Fruit fly (Drosophila melanogaster) whole organism, embryonic: ENCODE measurements around the gene sau.

ENCODE experiments used
- Antp ChIP-seq: fragments of 200-800 bp; sonication (Bioruptor generic); optimal IDR thresholded peaks from 3 replicates; lab custom pipeline; 2016; ENCODE audit warnings: missing biosample characterization, missing genetic modification characterization
- Asciz ChIP-seq: fragments of 200-800 bp; sonication (Bioruptor generic); optimal IDR thresholded peaks from 2 replicates; lab custom pipeline; 2017; ENCODE audit warnings: missing biosample characterization, mild to moderate bottlenecking, missing genetic modification characterization, missing genetic modification reagents
- CG1024 ChIP-seq: fragments of 200-800 bp; sonication (Bioruptor generic); IDR thresholded peaks from 2 replicates; pipeline ENCODE4 v1.3.6; 2022; ENCODE audit warnings: missing biosample characterization, missing genetic modification characterization
- CG11247 ChIP-seq: fragments of 200-800 bp; sonication (Bioruptor generic); IDR thresholded peaks from 2 replicates; pipeline ENCODE4 v1.3.6; 2022; ENCODE audit warnings: missing biosample characterization, missing genetic modification characterization
- CG12391 ChIP-seq: fragments of 200-800 bp; sonication (Bioruptor generic); optimal IDR thresholded peaks from 3 replicates; lab custom pipeline; 2018; ENCODE audit warnings: missing biosample characterization, mild to moderate bottlenecking, missing genetic modification characterization, moderate library complexity
- CG12942 ChIP-seq: fragments of 200-800 bp; sonication (Bioruptor generic); optimal IDR thresholded peaks from 3 replicates; lab custom pipeline; 2016; ENCODE audit warnings: missing biosample characterization, missing genetic modification characterization
- CG13624 ChIP-seq: fragments of 200-800 bp; sonication (Bioruptor generic); optimal IDR thresholded peaks from 2 replicates; lab custom pipeline; 2016; ENCODE audit warnings: missing biosample characterization, missing genetic modification characterization
- CG13894 ChIP-seq: fragments of 200-800 bp; sonication (Bioruptor generic); optimal IDR thresholded peaks from 3 replicates; lab custom pipeline; 2018; ENCODE audit warnings: missing biosample characterization, mild to moderate bottlenecking, missing genetic modification characterization, moderate library complexity
- CG15269 ChIP-seq: fragments of 200-800 bp; sonication (Bioruptor generic); optimal IDR thresholded peaks from 2 replicates; lab custom pipeline; 2018; ENCODE audit warnings: missing biosample characterization, mild to moderate bottlenecking, missing genetic modification characterization, moderate library complexity
- CG15601 ChIP-seq: fragments of 200-800 bp; sonication (Bioruptor generic); optimal IDR thresholded peaks from 3 replicates; lab custom pipeline; 2019; ENCODE audit warnings: missing biosample characterization, mild to moderate bottlenecking, missing genetic modification characterization, moderate library complexity
- CG1647 ChIP-seq: fragments of 200-800 bp; sonication (Bioruptor generic); optimal IDR thresholded peaks from 3 replicates; lab custom pipeline; 2016; ENCODE audit warnings: missing biosample characterization, missing genetic modification characterization
- CG17186 ChIP-seq: fragments of 200-800 bp; sonication (Bioruptor generic); optimal IDR thresholded peaks from 3 replicates; lab custom pipeline; 2017; ENCODE audit warnings: missing biosample characterization, missing genetic modification reagents, missing genetic modification characterization
- CG1792 ChIP-seq: fragments of 200-800 bp; sonication (Bioruptor generic); optimal IDR thresholded peaks from 2 replicates; lab custom pipeline; 2016; ENCODE audit warnings: missing biosample characterization, missing genetic modification characterization
- CG2875 ChIP-seq: fragments of 200-800 bp; sonication (Bioruptor generic); optimal IDR thresholded peaks from 2 replicates; lab custom pipeline; 2017; ENCODE audit warnings: missing biosample characterization, mild to moderate bottlenecking, missing genetic modification characterization, missing genetic modification reagents
- CG3163 ChIP-seq: fragments of 200-800 bp; sonication (Bioruptor generic); optimal IDR thresholded peaks from 3 replicates; lab custom pipeline; 2016; ENCODE audit warnings: missing biosample characterization, missing genetic modification characterization
- CG6272 ChIP-seq: fragments of 200-800 bp; sonication (Bioruptor generic); IDR thresholded peaks from 2 replicates; pipeline ENCODE4 v1.3.6; 2022; ENCODE audit warnings: missing biosample characterization, missing genetic modification characterization
- CG7745 ChIP-seq: fragments of 200-800 bp; sonication (Bioruptor generic); optimal IDR thresholded peaks from 2 replicates; lab custom pipeline; 2018; ENCODE audit warnings: missing biosample characterization, mild to moderate bottlenecking, missing genetic modification characterization, moderate library complexity
- CG8359 ChIP-seq: fragments of 200-800 bp; sonication (Bioruptor generic); optimal IDR thresholded peaks from 2 replicates; lab custom pipeline; 2017; ENCODE audit warnings: missing biosample characterization, mild to moderate bottlenecking, missing genetic modification characterization, borderline replicate concordance
- CG9609 ChIP-seq: fragments of 200-800 bp; sonication (Bioruptor generic); optimal IDR thresholded peaks from 3 replicates; lab custom pipeline; 2016; ENCODE audit warnings: missing biosample characterization, missing genetic modification characterization
- CHES-1-like ChIP-seq: fragments of 200-800 bp; sonication (Bioruptor generic); optimal IDR thresholded peaks from 2 replicates; lab custom pipeline; 2016; ENCODE audit warnings: missing biosample characterization, missing genetic modification characterization
- Dbx ChIP-seq: fragments of 200-800 bp; sonication (Bioruptor generic); IDR thresholded peaks from 3 replicates; pipeline ENCODE4 v1.3.6; 2022; ENCODE audit warnings: missing biosample characterization, missing genetic modification characterization
- Fer3 ChIP-seq: fragments of 200-800 bp; sonication (Bioruptor generic); optimal IDR thresholded peaks from 2 replicates; lab custom pipeline; 2018; ENCODE audit warnings: missing biosample characterization, mild to moderate bottlenecking, missing genetic modification characterization, moderate library complexity
- HmgZ ChIP-seq: fragments of 200-800 bp; sonication (Bioruptor generic); optimal IDR thresholded peaks from 2 replicates; lab custom pipeline; 2018; ENCODE audit warnings: missing biosample characterization, mild to moderate bottlenecking, missing genetic modification characterization
- Hsf ChIP-seq: fragments of 200-800 bp; sonication (Bioruptor generic); optimal IDR thresholded peaks from 3 replicates; lab custom pipeline; 2016; ENCODE audit warnings: missing biosample characterization, missing genetic modification characterization
- MESR4 ChIP-seq: fragments of 200-800 bp; sonication (Bioruptor generic); optimal IDR thresholded peaks from 2 replicates; lab custom pipeline; 2018; ENCODE audit warnings: missing biosample characterization, mild to moderate bottlenecking, missing genetic modification characterization, moderate library complexity
- Mad ChIP-seq: fragments of 200-800 bp; sonication (Bioruptor generic); optimal IDR thresholded peaks from 2 replicates; lab custom pipeline; 2016; ENCODE audit warnings: missing biosample characterization, missing genetic modification characterization
- Mes4 ChIP-seq: fragments of 200-800 bp; sonication (Bioruptor generic); optimal IDR thresholded peaks from 2 replicates; lab custom pipeline; 2016; ENCODE audit warnings: missing biosample characterization, missing genetic modification characterization
- Poxn ChIP-seq: fragments of 200-800 bp; sonication (Bioruptor generic); IDR thresholded peaks from 2 replicates; pipeline ENCODE4 v1.3.6; 2022; ENCODE audit warnings: missing biosample characterization, missing genetic modification characterization
- Sox102F ChIP-seq: fragments of 200-800 bp; sonication (Bioruptor generic); optimal IDR thresholded peaks from 2 replicates; lab custom pipeline; 2018; ENCODE audit warnings: missing biosample characterization, mild to moderate bottlenecking, missing genetic modification characterization, moderate library complexity
- az2 ChIP-seq: fragments of 200-800 bp; sonication (Bioruptor generic); optimal IDR thresholded peaks from 3 replicates; lab custom pipeline; 2016; ENCODE audit warnings: missing biosample characterization, missing genetic modification characterization
- cg ChIP-seq: fragments of 200-800 bp; sonication (Bioruptor generic); optimal IDR thresholded peaks from 3 replicates; lab custom pipeline; 2019; ENCODE audit warnings: missing biosample characterization, mild to moderate bottlenecking, missing genetic modification characterization, moderate library complexity
- crol ChIP-seq: fragments of 200-800 bp; sonication (Bioruptor generic); IDR thresholded peaks from 2 replicates; pipeline ENCODE4 v1.3.6; 2022; ENCODE audit warnings: missing biosample characterization, missing genetic modification characterization
- ems ChIP-seq: fragments of 200-800 bp; sonication (Bioruptor generic); optimal IDR thresholded peaks from 3 replicates; lab custom pipeline; 2016; ENCODE audit warnings: missing biosample characterization, missing genetic modification characterization
- eve ChIP-seq, 2 experiments: fragments of >200 bp; optimal IDR thresholded peaks; 2 replicates each; lab custom pipeline; 2017; ENCODE audit warnings: missing biosample characterization in 2 of 2, missing genetic modification characterization in 2 of 2
- grau ChIP-seq: fragments of 200-800 bp; optimal IDR thresholded peaks from 3 replicates; lab custom pipeline; 2019; ENCODE audit warnings: missing biosample characterization, mild to moderate bottlenecking, missing genetic modification characterization, moderate library complexity
- kah ChIP-seq: fragments of 200-800 bp; sonication (Bioruptor generic); optimal IDR thresholded peaks from 2 replicates; lab custom pipeline; 2018; ENCODE audit warnings: missing biosample characterization, mild to moderate bottlenecking, missing genetic modification characterization
- klu ChIP-seq: fragments of 200-800 bp; sonication (Bioruptor generic); IDR thresholded peaks from 2 replicates; pipeline ENCODE4 v1.3.6; 2022; ENCODE audit warnings: missing biosample characterization, missing genetic modification characterization
- lab ChIP-seq: fragments of 200-800 bp; sonication (Bioruptor generic); optimal IDR thresholded peaks from 3 replicates; lab custom pipeline; 2017; ENCODE audit warnings: missing biosample characterization, missing genetic modification characterization, mild to moderate bottlenecking, moderate library complexity, missing genetic modification reagents
- mam ChIP-seq: fragments of 200-800 bp; sonication (Bioruptor generic); optimal IDR thresholded peaks from 3 replicates; lab custom pipeline; 2016; ENCODE audit warnings: missing biosample characterization, missing genetic modification characterization
- nerfin-2 ChIP-seq: fragments of 200-800 bp; sonication (Bioruptor generic); IDR thresholded peaks from 2 replicates; pipeline ENCODE4 v1.3.6; 2022; ENCODE audit warnings: missing biosample characterization, missing genetic modification characterization; ENCODE audit not compliant: partially characterized antibody
- org-1 ChIP-seq: fragments of 200-800 bp; sonication (Bioruptor generic); optimal IDR thresholded peaks from 2 replicates; lab custom pipeline; 2017; ENCODE audit warnings: missing biosample characterization, missing genetic modification characterization
- pan ChIP-seq, 4 experiments: fragments of >200 bp in 3 of 4; fragments of 200-800 bp in 1 of 4; sonication (Bioruptor generic) in 1 of 4; optimal IDR thresholded peaks in 3 of 4; IDR thresholded peaks in 1 of 4; 2 replicates each; pipeline versions ENCODE4 v1.3.6 to Lab custom; 2017 to 2022; ENCODE audit warnings: missing biosample characterization in 2 of 4, missing genetic modification characterization in 2 of 4, mixed read lengths in 1 of 4
- phol ChIP-seq: fragments of 200-800 bp; sonication (Bioruptor generic); optimal IDR thresholded peaks from 3 replicates; lab custom pipeline; 2018; ENCODE audit warnings: missing biosample characterization, mild to moderate bottlenecking, missing genetic modification characterization, moderate library complexity
- pum ChIP-seq: fragments of 200-800 bp; sonication (Bioruptor generic); optimal IDR thresholded peaks from 2 replicates; lab custom pipeline; 2016; ENCODE audit warnings: missing biosample characterization, missing genetic modification characterization
- schlank ChIP-seq: fragments of 200-800 bp; sonication (Bioruptor generic); optimal IDR thresholded peaks from 2 replicates; lab custom pipeline; 2018; ENCODE audit warnings: missing biosample characterization, mild to moderate bottlenecking, missing genetic modification characterization
- sens ChIP-seq: fragments of 200-800 bp; sonication (Bioruptor generic); peaks from one replicate; lab custom pipeline; 2016; ENCODE audit warnings: missing biosample characterization, missing genetic modification characterization
- slou ChIP-seq: fragments of 200-800 bp; sonication (Bioruptor generic); optimal IDR thresholded peaks from 3 replicates; lab custom pipeline; 2016; ENCODE audit warnings: missing biosample characterization, missing genetic modification characterization
- tll ChIP-seq, 2 experiments: fragments of 200-800 bp in 1 of 2; fragments of >200 bp in 1 of 2; sonication (Bioruptor generic) in 1 of 2; optimal IDR thresholded peaks; 2 replicates each; lab custom pipeline; 2017 to 2019; ENCODE audit warnings: missing biosample characterization in 2 of 2, missing genetic modification characterization in 2 of 2, mild to moderate bottlenecking in 1 of 2, moderate library complexity in 1 of 2
- trem ChIP-seq: fragments of 200-800 bp; optimal IDR thresholded peaks from 3 replicates; lab custom pipeline; 2019; ENCODE audit warnings: missing biosample characterization, mild to moderate bottlenecking, missing genetic modification characterization, moderate library complexity
- wdn ChIP-seq: fragments of 200-800 bp; sonication (Bioruptor generic); IDR thresholded peaks from 2 replicates; pipeline ENCODE4 v1.3.6; 2022; ENCODE audit warnings: missing biosample characterization, missing genetic modification characterization

The sau gene

DNA sequence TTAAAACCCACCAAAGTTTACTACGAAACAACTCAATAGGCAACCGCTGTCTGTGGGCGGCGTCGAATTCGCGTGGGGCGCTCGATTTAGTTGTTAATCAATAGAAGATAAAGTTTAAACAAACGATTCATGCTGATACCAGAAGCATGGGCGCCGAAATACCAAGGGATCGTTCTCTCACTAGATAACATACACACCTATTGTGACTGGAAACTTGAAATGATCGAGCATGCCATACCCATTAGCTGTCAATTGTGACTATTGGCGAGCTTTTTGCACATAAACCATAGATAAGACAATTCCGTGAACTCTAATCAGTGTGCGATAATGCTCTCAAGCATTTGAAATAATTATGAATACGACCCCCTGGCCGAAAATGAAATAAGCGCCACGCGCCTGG lies 46.8 kb upstream of the sau start (continued):
- TF ChIP-seq schlank (tag; lab: Kevin White, UChicago) (peak; percentile 48), az2 (GFP tag; lab: Kevin White, UChicago) (peak; percentile 59), pum (GFP tag; lab: Kevin White, UChicago) (peak; percentile 76), CG1024 (no peak), Sox102F (peak; percentile 89), CG17186 (GFP tag; lab: Kevin White, UChicago) (no peak), CG1647 (peak; percentile 81), CG12942 (peak; percentile 72), slou (GFP tag; lab: Kevin White, UChicago) (no peak), phol (tag; lab: Kevin White, UChicago) (peak; percentile 83), trem (tag; lab: Kevin White, UChicago) (no peak), CG6272 (peak; percentile 72), wdn (GFP tag; lab: Robert Waterston, UW) (peak; percentile 65), Dbx (GFP tag; lab: Robert Waterston, UW) (peak; percentile 73; the same call in 2 of the 3 replicates), CG9609 (GFP tag; lab: Kevin White, UChicago) (peak; percentile 82), grau (tag; lab: Kevin White, UChicago) (peak; percentile 81), CG2875 (GFP tag; lab: Kevin White, UChicago) (peak; percentile 8), CG13894 (peak; percentile 31), HmgZ (peak; percentile 81), sens (GFP tag; lab: Kevin White, UChicago) (peak; percentile 87), tll (GFP tag; optimal IDR thresholded peaks at IDR 0.05; lab: Kevin White, UChicago) (no peak), CHES-1-like (GFP tag; lab: Kevin White, UChicago) (peak; percentile 67), CG8359 (GFP tag; lab: Kevin White, UChicago) (peak; percentile 0), Asciz (peak; percentile 22), kah (GFP tag; lab: Kevin White, UChicago) (peak; percentile 39), mam (GFP tag; lab: Kevin White, UChicago) (peak; percentile 67), Antp (peak; percentile 90), CG12391 (tag; lab: Kevin White, UChicago) (peak; percentile 59), pan (optimal IDR thresholded peaks at IDR 0.05; lab: Kevin White, UChicago) (no peak), pan (GFP tag; optimal IDR thresholded peaks at IDR 0.05 in 1 of 2, IDR thresholded peaks at IDR 0.05 in 1 of 2) (peak in 1 of 2 experiments; percentile 75), CG1792 (GFP tag; lab: Kevin White, UChicago) (peak; percentile 69), Mes4 (GFP tag; lab: Kevin White, UChicago) (peak; percentile 35), Mad (GFP tag; lab: Kevin White, UChicago) (peak; percentile 40), CG15269 (tag; lab: Kevin White, UChicago) (peak; percentile 82), lab (GFP tag; lab: Kevin White, UChicago) (peak; percentile 89), nerfin-2 (GFP tag; lab: Robert Waterston, UW) (no peak), Poxn (GFP tag; lab: Robert Waterston, UW) (no peak), CG13624 (GFP tag; lab: Kevin White, UChicago) (peak; percentile 56), cg (GFP tag; lab: Kevin White, UChicago) (no peak), ems (peak; percentile 56), org-1 (GFP tag; lab: Kevin White, UChicago) (peak; percentile 65), crol (GFP tag; lab: Robert Waterston, UW) (no peak), eve (GFP tag; optimal IDR thresholded peaks at IDR 0.05; lab: Kevin White, UChicago) (peak in 1 of 2 experiments; percentile 87), Fer3 (tag; lab: Kevin White, UChicago) (peak; percentile 80), CG7745 (tag; lab: Kevin White, UChicago) (no peak), CG3163 (GFP tag; lab: Kevin White, UChicago) (peak; percentile 45), Hsf (GFP tag; lab: Kevin White, UChicago) (peak; percentile 71), CG15601 (peak; percentile 16), CG11247 (GFP tag; lab: Robert Waterston, UW) (peak; percentile 44), klu (GFP tag; lab: Robert Waterston, UW) (peak; percentile 56), MESR4 (GFP tag; lab: Kevin White, UChicago) (no peak)
